Worm (Caenorhabditis elegans): ENCODE measurements around the gene pat-3.

- no peak for TF ChIP-seq skn-1 (tag; optimal IDR thresholded peaks at IDR 0.05)
- no peak for TF ChIP-seq ama-1 (optimal IDR thresholded peaks at IDR 0.05)
- no peak for TF ChIP-seq pqm-1 (tag; optimal IDR thresholded peaks at IDR 0.05)
- no peak for TF ChIP-seq nhr-23 (tag; optimal IDR thresholded peaks at IDR 0.05)
- no peak for TF ChIP-seq ceh-82 (tag; optimal IDR thresholded peaks at IDR 0.05)
- TF ChIP-seq unc-62 (GFP tag; optimal IDR thresholded peaks at IDR 0.05): no peak
- no peak for TF ChIP-seq nhr-12 (tag; optimal IDR thresholded peaks at IDR 0.05)
- no peak for TF ChIP-seq aly-2 (tag; optimal IDR thresholded peaks at IDR 0.05)
- no peak for TF ChIP-seq nhr-76 (tag; optimal IDR thresholded peaks at IDR 0.05)
- TF ChIP-seq snpc-4 (tag; optimal IDR thresholded peaks at IDR 0.05): no peak
- no peak for TF ChIP-seq fos-1 (tag; optimal IDR thresholded peaks at IDR 0.05)
- no peak for TF ChIP-seq sea-2 (GFP tag; optimal IDR thresholded peaks at IDR 0.05)
- TF ChIP-seq unc-39 (tag; optimal IDR thresholded peaks at IDR 0.05): no peak
- TF ChIP-seq fkh-2 (tag; optimal IDR thresholded peaks at IDR 0.05): no peak
Measured at ce11 chrIII:3878986-3879756, 34.8 kb downstream of the pat-3 start.
